Fruit fly (Drosophila melanogaster): ENCODE results near the gene CG32262.

CG32262 gene

dm6 chr3L:3806330-3806729, 3.7 kb downstream of the CG32262 start, which contains the start of the genes CG32264, ntc and IntS10 (continued):
- TF ChIP-seq CG10321 (GFP tag; IDR thresholded peaks at IDR 0.05), result peak; percentile 22; the same call in 1 of the 2 replicates
- TF ChIP-seq CG3995 (GFP tag; optimal IDR thresholded peaks at IDR 0.05), result no peak
- peak; percentile 68 for TF ChIP-seq crc (GFP tag; optimal IDR thresholded peaks at IDR 0.05)
- no peak for TF ChIP-seq chinmo (GFP tag; IDR thresholded peaks at IDR 0.05; ENCODE audit: partially characterized antibody)
- no peak for TF ChIP-seq Hr78 (GFP tag; optimal IDR thresholded peaks at IDR 0.05)
- TF ChIP-seq chif (GFP tag; optimal IDR thresholded peaks at IDR 0.05), result peak; percentile 73 to 77
- TF ChIP-seq B-H2 (GFP tag; optimal IDR thresholded peaks at IDR 0.05), result peak; percentile 82
- peak; percentile 81 for TF ChIP-seq Xbp1 (GFP tag; optimal IDR thresholded peaks at IDR 0.05)
- TF ChIP-seq TFAM (GFP tag; optimal IDR thresholded peaks at IDR 0.05), result no peak
- TF ChIP-seq bab2 (GFP tag; optimal IDR thresholded peaks at IDR 0.05), result peak; percentile 74
- TF ChIP-seq CG17361 (GFP tag; IDR thresholded peaks at IDR 0.05), result 0 out of 3 replicates have a peak, but pooled peaks have one; percentile 19
- no peak for TF ChIP-seq lbe (GFP tag; optimal IDR thresholded peaks at IDR 0.05)
- TF ChIP-seq jumu (GFP tag; optimal IDR thresholded peaks at IDR 0.05), result peak; percentile 63
- peak; percentile 66 for TF ChIP-seq knrl (GFP tag; IDR thresholded peaks at IDR 0.05; ENCODE audit: partially characterized antibody)
- no peak for TF ChIP-seq wek (GFP tag; optimal IDR thresholded peaks at IDR 0.05)
- peak; percentile 62 for TF ChIP-seq CG13894 (tag; optimal IDR thresholded peaks at IDR 0.05)
- TF ChIP-seq CG12071 (GFP tag; optimal IDR thresholded peaks at IDR 0.05), result no peak
- peak; percentile 84 for TF ChIP-seq chn (GFP tag; optimal IDR thresholded peaks at IDR 0.05)
- TF ChIP-seq pros (GFP tag; optimal IDR thresholded peaks at IDR 0.05), result no peak
- TF ChIP-seq Scr (GFP tag; IDR thresholded peaks at IDR 0.05; ENCODE audit: partially characterized antibody), result peak; percentile 63
- TF ChIP-seq org-1 (GFP tag; optimal IDR thresholded peaks at IDR 0.05), result peak; percentile 43
- peak; percentile 33 for TF ChIP-seq slou (GFP tag; optimal IDR thresholded peaks at IDR 0.05)
- TF ChIP-seq CG8290 (GFP tag; optimal IDR thresholded peaks at IDR 0.05), result peak; percentile 66
- peak; percentile 16 to 50 for TF ChIP-seq CG8290 (tag; optimal IDR thresholded peaks at IDR 0.05)
- TF ChIP-seq Myb (GFP tag; optimal IDR thresholded peaks at IDR 0.05), result peak; percentile 73
- TF ChIP-seq pita (GFP tag; optimal IDR thresholded peaks at IDR 0.05), result no peak
- TF ChIP-seq seq (GFP tag; IDR thresholded peaks at IDR 0.05), result no peak
- TF ChIP-seq Hsf (GFP tag; optimal IDR thresholded peaks at IDR 0.05), result peak; percentile 77
- peak; percentile 55 for TF ChIP-seq unpg (GFP tag; optimal IDR thresholded peaks at IDR 0.05)
- peak in 1 of 3 experiments; percentile 58 for TF ChIP-seq lola (GFP tag; optimal IDR thresholded peaks at IDR 0.05)
- no peak for TF ChIP-seq Hand (GFP tag; optimal IDR thresholded peaks at IDR 0.05)
- peak; percentile 51 for TF ChIP-seq CG33557 (GFP tag; optimal IDR thresholded peaks at IDR 0.05)
- TF ChIP-seq CG4707 (GFP tag; optimal IDR thresholded peaks at IDR 0.05), result no peak
- TF ChIP-seq peb (GFP tag; IDR thresholded peaks at IDR 0.05), result no peak
- peak; percentile 76 for TF ChIP-seq CG13775 (GFP tag; optimal IDR thresholded peaks at IDR 0.05)
- peak; percentile 23 for TF ChIP-seq CG1792 (GFP tag; optimal IDR thresholded peaks at IDR 0.05)
- peak; percentile 53; the same call in 1 of the 3 replicates for TF ChIP-seq CG11456 (GFP tag; IDR thresholded peaks at IDR 0.05)
- no peak for TF ChIP-seq Tbp (GFP tag; optimal IDR thresholded peaks at IDR 0.05)
- TF ChIP-seq Atf-2 (GFP tag; optimal IDR thresholded peaks at IDR 0.05), result peak; percentile 49
- TF ChIP-seq CG43689 (GFP tag; IDR thresholded peaks at IDR 0.05), result no peak
- TF ChIP-seq CG7928 (GFP tag; optimal IDR thresholded peaks at IDR 0.05), result peak; percentile 36
- TF ChIP-seq CG2116 (GFP tag; optimal IDR thresholded peaks at IDR 0.05), result peak; percentile 87
- TF ChIP-seq bcd (GFP tag; optimal IDR thresholded peaks at IDR 0.05), result peak; percentile 64
- TF ChIP-seq stwl (tag; optimal IDR thresholded peaks at IDR 0.05), result peak; percentile 98
- no peak for TF ChIP-seq ase (GFP tag; IDR thresholded peaks at IDR 0.05)
- TF ChIP-seq sd (tag; optimal IDR thresholded peaks at IDR 0.05), result peak; percentile 87
- peak; percentile 44 for TF ChIP-seq Fer2 (tag; optimal IDR thresholded peaks at IDR 0.05)
- peak; percentile 73 for TF ChIP-seq Rfx (GFP tag; IDR thresholded peaks at IDR 0.05)
- no peak for TF ChIP-seq CG7987 (GFP tag; optimal IDR thresholded peaks at IDR 0.05)
- TF ChIP-seq CG6654 (GFP tag; optimal IDR thresholded peaks at IDR 0.05), result no peak
- no peak for TF ChIP-seq CG6765 (GFP tag; optimal IDR thresholded peaks at IDR 0.05)
